Worm (Caenorhabditis elegans) whole organism, L3 larva: ENCODE measurements around the gene D1079.1.

Source experiments
- ZK546.5 ChIP-seq: sonication (generic microtip); optimal IDR thresholded peaks from 2 replicates; lab custom pipeline; 2017; ENCODE audit warnings: missing biosample characterization, missing genetic modification characterization
- ama-1 ChIP-seq: fragments of 150-350 bp; optimal IDR thresholded peaks from 2 replicates; lab custom pipeline; 2018
- elt-2 ChIP-seq: sonication (generic microtip); optimal IDR thresholded peaks from 2 replicates; lab custom pipeline; 2016; ENCODE audit warnings: missing genetic modification reagents, mild to moderate bottlenecking, missing genetic modification characterization, missing compliant biosample characterization
- elt-3 ChIP-seq, 3 experiments: fragments of 150-350 bp in 1 of 3; sonication (generic microtip) in 2 of 3; optimal IDR thresholded peaks; 2 replicates in 2 of 3; 4 replicates in 1 of 3; lab custom pipeline; 2014 to 2017; ENCODE audit warnings: missing biosample characterization in 3 of 3, missing genetic modification characterization in 3 of 3
- fkh-2 ChIP-seq: fragments of 150-350 bp; optimal IDR thresholded peaks from 2 replicates; lab custom pipeline; 2014; ENCODE audit warnings: missing biosample characterization, missing genetic modification reagents, missing genetic modification characterization
- fos-1 ChIP-seq: fragments of 150-350 bp; optimal IDR thresholded peaks from 2 replicates; lab custom pipeline; 2014; ENCODE audit warnings: missing biosample characterization, missing genetic modification characterization
- nfya-1 ChIP-seq: sonication (generic microtip); optimal IDR thresholded peaks from 2 replicates; lab custom pipeline; 2017; ENCODE audit warnings: missing genetic modification characterization, mild to moderate bottlenecking, missing compliant biosample characterization, antibody characterized with exemption, moderate library complexity; ENCODE audit not compliant: insufficient read depth
- nhr-28 ChIP-seq: fragments of 150-350 bp; optimal IDR thresholded peaks from 2 replicates; lab custom pipeline; 2014; ENCODE audit warnings: missing biosample characterization, missing genetic modification characterization
- unc-62 ChIP-seq: fragments of 150-350 bp; sonication (generic microtip); optimal IDR thresholded peaks from 4 replicates; lab custom pipeline; 2014; ENCODE audit warnings: missing biosample characterization, missing genetic modification reagents, missing genetic modification characterization
- ztf-11 ChIP-seq: fragments of 150-350 bp; optimal IDR thresholded peaks from 2 replicates; lab custom pipeline; 2014; ENCODE audit warnings: missing biosample characterization, missing genetic modification characterization

DNA sequence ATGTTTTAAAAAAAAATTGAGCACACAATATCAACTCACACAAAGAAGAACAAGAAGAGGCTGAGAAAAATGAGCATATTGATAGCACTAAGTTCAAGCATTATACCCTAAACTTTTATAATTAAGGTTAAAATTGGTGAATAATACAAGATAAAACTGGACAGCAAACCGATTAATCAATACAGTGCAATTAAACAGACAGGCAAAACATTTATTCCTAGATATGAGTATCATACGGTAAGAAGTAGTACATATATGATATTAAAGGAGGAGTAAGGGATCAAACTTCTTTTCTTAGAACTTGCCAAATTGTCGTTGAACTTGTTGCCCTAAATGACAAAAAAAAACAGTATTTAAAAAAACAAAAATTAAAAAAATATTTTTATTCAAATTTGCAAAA, 31.0 kb upstream of the D1079.1 start, which contains the start of gene R160.14:
- no peak for TF ChIP-seq fos-1 (tag; lab: Kevin White, UChicago)
- TF ChIP-seq elt-3 (tag; optimal IDR thresholded peaks at IDR 0.05; lab: Kevin White, UChicago): no peak
- no peak for TF ChIP-seq ztf-11 (tag; lab: Kevin White, UChicago)
- no peak for TF ChIP-seq unc-62
- no peak for TF ChIP-seq elt-2 (tag; lab: Kevin White, UChicago)
- no peak for TF ChIP-seq ZK546.5
- no peak for TF ChIP-seq fkh-2 (tag; lab: Kevin White, UChicago)
- TF ChIP-seq nhr-28 (tag; lab: Kevin White, UChicago): no peak
- no peak for TF ChIP-seq nfya-1 (tag; lab: Kevin White, UChicago)
- TF ChIP-seq ama-1: no peak
